Fruit fly (Drosophila melanogaster) whole organism, embryonic: Measurements from ENCODE around the gene CG34258.
A peak's percentile ranks its signal among the peaks of the same experiment; 100 is the strongest.

Experiments used
- ATbp ChIP-seq: fragments of 200-800 bp; sonication (Bioruptor generic); optimal IDR thresholded peaks from 2 replicates; lab custom pipeline; 2017; ENCODE audit warnings: missing biosample characterization, mild to moderate bottlenecking, missing genetic modification characterization, missing genetic modification reagents
- BEAF-32 ChIP-seq: fragments of 200-800 bp; sonication (Bioruptor generic); optimal IDR thresholded peaks from 3 replicates; lab custom pipeline; 2017; ENCODE audit warnings: missing biosample characterization, missing genetic modification characterization, mild to moderate bottlenecking, moderate library complexity, missing genetic modification reagents
- CG1024 ChIP-seq: fragments of 200-800 bp; sonication (Bioruptor generic); IDR thresholded peaks from 2 replicates; pipeline ENCODE4 v1.3.6; 2022; ENCODE audit warnings: missing biosample characterization, missing genetic modification characterization
- CG10431 ChIP-seq: fragments of 200-800 bp; sonication (Bioruptor generic); optimal IDR thresholded peaks from 3 replicates; lab custom pipeline; 2018; ENCODE audit warnings: missing biosample characterization, mild to moderate bottlenecking, missing genetic modification characterization
- CG11560 ChIP-seq: fragments of 200-800 bp; sonication (Bioruptor generic); IDR thresholded peaks from 3 replicates; pipeline ENCODE4 v1.3.6; 2022; ENCODE audit warnings: missing biosample characterization, missing genetic modification characterization
- CG12769 ChIP-seq: fragments of 200-800 bp; sonication (Bioruptor generic); optimal IDR thresholded peaks from 2 replicates; lab custom pipeline; 2019; ENCODE audit warnings: missing biosample characterization, mild to moderate bottlenecking, missing genetic modification characterization, moderate library complexity
- CG15073 ChIP-seq: fragments of 200-800 bp; sonication (Bioruptor generic); optimal IDR thresholded peaks from 2 replicates; lab custom pipeline; 2016; ENCODE audit warnings: missing biosample characterization, missing genetic modification characterization
- CG17361 ChIP-seq: fragments of 200-800 bp; sonication (Bioruptor generic); IDR thresholded peaks from 3 replicates; pipeline ENCODE4 v1.3.6; 2022; ENCODE audit warnings: missing biosample characterization, missing genetic modification characterization
- CG18476 ChIP-seq: fragments of 200-800 bp; sonication (Bioruptor generic); optimal IDR thresholded peaks from 2 replicates; lab custom pipeline; 2016; ENCODE audit warnings: missing biosample characterization, mild to moderate bottlenecking, missing genetic modification characterization
- CG2116 ChIP-seq: fragments of 200-800 bp; sonication (Bioruptor generic); optimal IDR thresholded peaks from 3 replicates; lab custom pipeline; 2018; ENCODE audit warnings: missing biosample characterization, mild to moderate bottlenecking, missing genetic modification characterization
- CG31441 ChIP-seq: fragments of 200-800 bp; sonication (Bioruptor generic); IDR thresholded peaks from 2 replicates; pipeline ENCODE4 v1.3.6; 2022; ENCODE audit warnings: missing biosample characterization, missing genetic modification characterization
- CG3163 ChIP-seq: fragments of 200-800 bp; sonication (Bioruptor generic); optimal IDR thresholded peaks from 3 replicates; lab custom pipeline; 2016; ENCODE audit warnings: missing biosample characterization, missing genetic modification characterization
- CG33557 ChIP-seq: fragments of 200-800 bp; sonication (Bioruptor generic); optimal IDR thresholded peaks from 2 replicates; lab custom pipeline; 2019; ENCODE audit warnings: missing biosample characterization, mild to moderate bottlenecking, missing genetic modification characterization, moderate library complexity
- CG3838 ChIP-seq: fragments of 200-800 bp; sonication (Bioruptor generic); optimal IDR thresholded peaks from 3 replicates; lab custom pipeline; 2016; ENCODE audit warnings: missing biosample characterization, missing genetic modification characterization
- CG4360 ChIP-seq: fragments of 200-800 bp; sonication (Bioruptor generic); IDR thresholded peaks from 2 replicates; pipeline ENCODE4 v1.3.6; 2022; ENCODE audit warnings: missing biosample characterization, missing genetic modification characterization
- CG7357 ChIP-seq: fragments of 200-800 bp; sonication (Bioruptor generic); IDR thresholded peaks from 3 replicates; pipeline ENCODE4 v1.3.6; 2022; ENCODE audit warnings: missing biosample characterization, missing genetic modification characterization
- CG7556 ChIP-seq: fragments of 200-800 bp; sonication (Bioruptor generic); optimal IDR thresholded peaks from 2 replicates; lab custom pipeline; 2017; ENCODE audit warnings: missing biosample characterization, mild to moderate bottlenecking, missing genetic modification characterization
- CG7928 ChIP-seq: fragments of 200-800 bp; sonication (Bioruptor generic); optimal IDR thresholded peaks from 2 replicates; lab custom pipeline; 2017; ENCODE audit warnings: missing biosample characterization, mild to moderate bottlenecking, missing genetic modification characterization
- CG8765 ChIP-seq: fragments of 200-800 bp; sonication (Bioruptor generic); IDR thresholded peaks from 2 replicates; pipeline ENCODE4 v1.3.6; 2022; ENCODE audit warnings: missing biosample characterization, missing genetic modification characterization
- Dek ChIP-seq: fragments of 200-800 bp; sonication (Bioruptor generic); optimal IDR thresholded peaks from 3 replicates; lab custom pipeline; 2019; ENCODE audit warnings: missing biosample characterization, mild to moderate bottlenecking, missing genetic modification characterization, moderate library complexity
- Elba2 ChIP-seq: fragments of 200-800 bp; sonication (Bioruptor generic); optimal IDR thresholded peaks from 3 replicates; lab custom pipeline; 2016; ENCODE audit warnings: missing biosample characterization, missing genetic modification characterization
- Hmr ChIP-seq: fragments of 200-800 bp; sonication (Bioruptor generic); optimal IDR thresholded peaks from 3 replicates; lab custom pipeline; 2017; ENCODE audit warnings: mild to moderate bottlenecking, missing biosample characterization, missing genetic modification reagents, missing genetic modification characterization
- Max ChIP-seq: fragments of 200-800 bp; sonication (Bioruptor generic); optimal IDR thresholded peaks from 2 replicates; lab custom pipeline; 2016; ENCODE audit warnings: missing biosample characterization, mild to moderate bottlenecking, missing genetic modification characterization
- Myb ChIP-seq: fragments of 200-800 bp; sonication (Bioruptor generic); optimal IDR thresholded peaks from 2 replicates; lab custom pipeline; 2016; ENCODE audit warnings: missing biosample characterization, missing genetic modification characterization
- NC2α ChIP-seq: fragments of 200-800 bp; sonication (Bioruptor generic); optimal IDR thresholded peaks from 2 replicates; lab custom pipeline; 2016; ENCODE audit warnings: missing biosample characterization, missing genetic modification characterization
- NC2β ChIP-seq: fragments of 200-800 bp; sonication (Bioruptor generic); optimal IDR thresholded peaks from 2 replicates; lab custom pipeline; 2016; ENCODE audit warnings: missing biosample characterization, missing genetic modification characterization
- Poxn ChIP-seq: fragments of 200-800 bp; sonication (Bioruptor generic); IDR thresholded peaks from 2 replicates; pipeline ENCODE4 v1.3.6; 2022; ENCODE audit warnings: missing biosample characterization, missing genetic modification characterization
- Sin3A ChIP-seq: fragments of >200 bp; optimal IDR thresholded peaks from 2 replicates; lab custom pipeline; 2018
- Stat92E ChIP-seq, 3 experiments: fragments of >200 bp in 2 of 3; fragments of 200-800 bp in 1 of 3; sonication (Bioruptor generic) in 1 of 3; optimal IDR thresholded peaks; 2 replicates each; lab custom pipeline; 2017 to 2019; ENCODE audit warnings: missing biosample characterization in 3 of 3, missing genetic modification characterization in 3 of 3, mild to moderate bottlenecking in 1 of 3, moderate library complexity in 1 of 3
- abd-A ChIP-seq: fragments of 200-800 bp; sonication (Bioruptor generic); optimal IDR thresholded peaks from 3 replicates; lab custom pipeline; 2019; ENCODE audit warnings: missing biosample characterization, mild to moderate bottlenecking, missing genetic modification characterization, moderate library complexity
- ac ChIP-seq: fragments of 200-800 bp; sonication (Bioruptor generic); optimal IDR thresholded peaks from 3 replicates; lab custom pipeline; 2017; ENCODE audit warnings: missing biosample characterization, mild to moderate bottlenecking, missing genetic modification characterization
- ara ChIP-seq: fragments of 200-800 bp; sonication (Bioruptor generic); IDR thresholded peaks from 2 replicates; pipeline ENCODE4 v1.3.6; 2022; ENCODE audit warnings: missing biosample characterization, missing genetic modification characterization
- cg ChIP-seq: fragments of 200-800 bp; sonication (Bioruptor generic); optimal IDR thresholded peaks from 3 replicates; lab custom pipeline; 2019; ENCODE audit warnings: missing biosample characterization, mild to moderate bottlenecking, missing genetic modification characterization, moderate library complexity
- chinmo ChIP-seq: fragments of 200-800 bp; sonication (Bioruptor generic); IDR thresholded peaks from 4 replicates; pipeline ENCODE4 v1.3.6; 2022; ENCODE audit warnings: missing biosample characterization, missing genetic modification characterization; ENCODE audit not compliant: partially characterized antibody
- croc ChIP-seq: fragments of 200-800 bp; sonication (Bioruptor generic); conservative IDR thresholded peaks from 3 replicates; pipeline ENCODE4 v1.3.6; 2022; ENCODE audit warnings: missing biosample characterization, missing genetic modification characterization
- crol ChIP-seq: fragments of 200-800 bp; sonication (Bioruptor generic); IDR thresholded peaks from 2 replicates; pipeline ENCODE4 v1.3.6; 2022; ENCODE audit warnings: missing biosample characterization, missing genetic modification characterization
- danr ChIP-seq: fragments of 200-800 bp; sonication (Bioruptor generic); IDR thresholded peaks from 2 replicates; pipeline ENCODE4 v1.3.6; 2022; ENCODE audit warnings: missing biosample characterization, missing genetic modification characterization
- dati ChIP-seq: fragments of 200-800 bp; sonication (Bioruptor generic); IDR thresholded peaks from 2 replicates; pipeline ENCODE4 v1.3.6; 2022; ENCODE audit warnings: missing biosample characterization, missing genetic modification characterization
- dmrt99B ChIP-seq: fragments of 200-800 bp; sonication (Bioruptor generic); optimal IDR thresholded peaks from 2 replicates; lab custom pipeline; 2018; ENCODE audit warnings: missing biosample characterization, mild to moderate bottlenecking, missing genetic modification characterization, moderate library complexity
- eve ChIP-seq, 2 experiments: fragments of >200 bp; optimal IDR thresholded peaks; 2 replicates each; lab custom pipeline; 2017; ENCODE audit warnings: missing biosample characterization in 2 of 2, missing genetic modification characterization in 2 of 2
- fd102C ChIP-seq: fragments of 200-800 bp; sonication (Bioruptor generic); optimal IDR thresholded peaks from 2 replicates; lab custom pipeline; 2018; ENCODE audit warnings: missing biosample characterization, mild to moderate bottlenecking, missing genetic modification characterization, moderate library complexity
- insv ChIP-seq, 2 experiments: fragments of 200-800 bp; sonication (Bioruptor generic); optimal IDR thresholded peaks; 3 replicates each; lab custom pipeline; 2016 to 2018; ENCODE audit warnings: missing biosample characterization in 2 of 2, missing genetic modification characterization in 2 of 2
- lbe ChIP-seq: fragments of 200-800 bp; sonication (Bioruptor generic); optimal IDR thresholded peaks from 2 replicates; lab custom pipeline; 2016; ENCODE audit warnings: missing biosample characterization, mild to moderate bottlenecking, missing genetic modification characterization
- odd ChIP-seq: fragments of 200-800 bp; sonication (Bioruptor generic); optimal IDR thresholded peaks from 2 replicates; lab custom pipeline; 2017; ENCODE audit warnings: missing biosample characterization, mild to moderate bottlenecking, missing genetic modification characterization
- pros ChIP-seq: fragments of 200-800 bp; sonication (Bioruptor generic); optimal IDR thresholded peaks from 3 replicates; lab custom pipeline; 2019; ENCODE audit warnings: missing biosample characterization, mild to moderate bottlenecking, missing genetic modification characterization, moderate library complexity
- repo ChIP-seq: fragments of 200-800 bp; sonication (Bioruptor generic); optimal IDR thresholded peaks from 2 replicates; lab custom pipeline; 2016; ENCODE audit warnings: missing biosample characterization, missing genetic modification characterization
- sd ChIP-seq: fragments of 200-800 bp; sonication (Bioruptor generic); optimal IDR thresholded peaks from 3 replicates; lab custom pipeline; 2018; ENCODE audit warnings: missing biosample characterization, mild to moderate bottlenecking, missing genetic modification characterization, moderate library complexity
- sisA ChIP-seq: fragments of 200-800 bp; sonication (Bioruptor generic); IDR thresholded peaks from 2 replicates; pipeline ENCODE4 v1.3.6; 2022; ENCODE audit warnings: missing biosample characterization, missing genetic modification characterization
- sqz ChIP-seq: fragments of 200-800 bp; sonication (Bioruptor generic); optimal IDR thresholded peaks from 3 replicates; lab custom pipeline; 2018; ENCODE audit warnings: missing biosample characterization, mild to moderate bottlenecking, missing genetic modification characterization
- sr ChIP-seq: fragments of 200-800 bp; sonication (Bioruptor generic); IDR thresholded peaks from 3 replicates; pipeline ENCODE4 v1.3.6; 2022; ENCODE audit warnings: missing biosample characterization, missing genetic modification characterization
- ssp ChIP-seq: fragments of 200-800 bp; sonication (Bioruptor generic); IDR thresholded peaks from 2 replicates; pipeline ENCODE4 v1.3.6; 2022; ENCODE audit warnings: missing biosample characterization, missing genetic modification characterization
- tio ChIP-seq: fragments of 200-800 bp; sonication (Bioruptor generic); optimal IDR thresholded peaks from 2 replicates; lab custom pipeline; 2017; ENCODE audit warnings: missing biosample characterization, missing genetic modification characterization, inconsistent platforms

Gene CG34258

DNA sequence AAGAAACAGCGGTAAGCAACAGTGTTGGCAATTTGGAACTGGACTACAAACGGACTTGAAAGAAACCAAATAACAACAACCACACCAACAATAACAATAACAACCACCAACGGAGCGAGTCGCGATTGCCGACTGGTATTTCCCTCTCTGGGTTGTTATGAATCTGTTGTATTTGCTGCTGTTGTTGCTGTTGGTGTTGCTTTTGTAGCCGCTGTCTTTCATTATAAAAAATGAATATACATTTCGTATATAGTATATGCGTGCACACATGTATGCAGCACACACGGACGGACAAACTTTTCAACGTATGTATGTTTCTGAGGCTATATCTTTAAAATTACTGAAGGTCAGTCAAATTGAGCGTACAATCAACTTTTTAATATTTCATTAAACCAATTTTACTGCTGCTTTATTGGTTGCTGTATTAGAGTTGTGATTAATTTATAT is 48.3 kb downstream of the CG34258 start:
- TF ChIP-seq croc (GFP tag; lab: Robert Waterston, UW) (no peak), Stat92E (GFP tag; optimal IDR thresholded peaks at IDR 0.05; lab: Kevin White, UChicago) (no peak), CG15073 (no peak), CG17361 (GFP tag; lab: Robert Waterston, UW) (no peak), CG3163 (GFP tag; lab: Kevin White, UChicago) (peak; percentile 3), fd102C (GFP tag; lab: Kevin White, UChicago) (no peak), eve (GFP tag; optimal IDR thresholded peaks at IDR 0.05; lab: Kevin White, UChicago) (peak in 1 of 2 experiments; percentile 84), Myb (no peak), tio (GFP tag; lab: Kevin White, UChicago) (no peak), dmrt99B (tag; lab: Kevin White, UChicago) (no peak), abd-A (tag; lab: Kevin White, UChicago) (peak; percentile 2), CG31441 (GFP tag; lab: Robert Waterston, UW) (no peak), NC2β (GFP tag; lab: Kevin White, UChicago) (no peak), chinmo (GFP tag; lab: Robert Waterston, UW) (peak; percentile 60; the same call in 2 of the 4 replicates), Poxn (no peak), sqz (GFP tag; lab: Kevin White, UChicago) (peak; percentile 45), NC2α (no peak), Elba2 (no peak), ac (GFP tag; lab: Kevin White, UChicago) (no peak), odd (GFP tag; lab: Kevin White, UChicago) (no peak), CG18476 (GFP tag; lab: Kevin White, UChicago) (no peak), CG1024 (no peak), Sin3A (lab: Kevin White, UChicago) (no peak), Dek (tag; lab: Kevin White, UChicago) (no peak), cg (GFP tag; lab: Kevin White, UChicago) (peak; percentile 24), ATbp (GFP tag; lab: Kevin White, UChicago) (no peak), ssp (GFP tag; lab: Robert Waterston, UW) (no peak), CG10431 (no peak), insv (GFP tag; optimal IDR thresholded peaks at IDR 0.05; lab: Kevin White, UChicago) (no peak), CG4360 (GFP tag; lab: Robert Waterston, UW) (peak; percentile 87), CG3838 (GFP tag; lab: Kevin White, UChicago) (no peak), Hmr (GFP tag; lab: Kevin White, UChicago) (no peak), crol (GFP tag; lab: Robert Waterston, UW) (no peak), ara (GFP tag; lab: Robert Waterston, UW) (no peak), danr (no peak), pros (GFP tag; lab: Kevin White, UChicago) (no peak), CG12769 (no peak), BEAF-32 (GFP tag; lab: Kevin White, UChicago) (no peak), dati (GFP tag; lab: Robert Waterston, UW) (no peak), sd (tag; lab: Kevin White, UChicago) (peak; percentile 21), sr (no peak), CG8765 (GFP tag; lab: Robert Waterston, UW) (no peak), sisA (GFP tag; lab: Robert Waterston, UW) (no peak), Max (GFP tag; lab: Kevin White, UChicago) (no peak), CG11560 (tag; lab: Robert Waterston, UW) (no peak), CG2116 (GFP tag; lab: Kevin White, UChicago) (no peak), CG7556 (GFP tag; lab: Kevin White, UChicago) (peak; percentile 25), CG7928 (no peak), CG33557 (GFP tag; lab: Kevin White, UChicago) (no peak), repo (GFP tag; lab: Kevin White, UChicago) (no peak), CG7357 (GFP tag; lab: Robert Waterston, UW) (no peak), lbe (peak; percentile 11)
